Fruit fly (Drosophila melanogaster) whole organism, adult: Measurements from ENCODE around the gene mthl5.

ENCODE experiments used
- CG11617 ChIP-seq: fragments of 200-800 bp; sonication (Bioruptor generic); optimal IDR thresholded peaks from 2 replicates; lab custom pipeline; 2017; ENCODE audit warnings: mild to moderate bottlenecking, missing biosample characterization, missing genetic modification reagents, missing genetic modification characterization
- CG12768 ChIP-seq: fragments of 200-800 bp; sonication (Bioruptor generic); optimal IDR thresholded peaks from 2 replicates; lab custom pipeline; 2017; ENCODE audit warnings: missing biosample characterization, missing genetic modification characterization, mild to moderate bottlenecking, moderate library complexity, missing genetic modification reagents
- CG14711 ChIP-seq: fragments of 200-800 bp; sonication (Bioruptor generic); optimal IDR thresholded peaks from 2 replicates; lab custom pipeline; 2018; ENCODE audit warnings: missing biosample characterization, mild to moderate bottlenecking, missing genetic modification characterization, moderate library complexity
- CG1620 ChIP-seq: fragments of 200-800 bp; sonication (Bioruptor generic); optimal IDR thresholded peaks from 2 replicates; lab custom pipeline; 2016; ENCODE audit warnings: missing biosample characterization, missing genetic modification characterization
- CG33017 ChIP-seq: fragments of 200-800 bp; sonication (Bioruptor generic); optimal IDR thresholded peaks from 2 replicates; lab custom pipeline; 2018; ENCODE audit warnings: missing biosample characterization, mild to moderate bottlenecking, missing genetic modification characterization, moderate library complexity
- CG5204 ChIP-seq: fragments of 200-800 bp; sonication (Bioruptor generic); optimal IDR thresholded peaks from 2 replicates; lab custom pipeline; 2016; ENCODE audit warnings: missing biosample characterization, missing genetic modification characterization
- CG7045 ChIP-seq: fragments of 200-800 bp; sonication (Bioruptor generic); optimal IDR thresholded peaks from 2 replicates; lab custom pipeline; 2017; ENCODE audit warnings: missing biosample characterization, mild to moderate bottlenecking, missing genetic modification characterization
- CG7101 ChIP-seq: fragments of 200-800 bp; sonication (Bioruptor generic); optimal IDR thresholded peaks from 2 replicates; lab custom pipeline; 2018; ENCODE audit warnings: missing biosample characterization, mild to moderate bottlenecking, missing genetic modification characterization, moderate library complexity
- Clk ChIP-seq: fragments of 200-800 bp; sonication (Bioruptor generic); optimal IDR thresholded peaks from 2 replicates; lab custom pipeline; 2017; ENCODE audit warnings: missing biosample characterization, missing genetic modification characterization
- Crg-1 ChIP-seq: fragments of 200-800 bp; sonication (Bioruptor generic); optimal IDR thresholded peaks from 2 replicates; lab custom pipeline; 2016; ENCODE audit warnings: missing biosample characterization, missing genetic modification characterization
- Hr96 ChIP-seq: fragments of 200-800 bp; sonication (Bioruptor generic); optimal IDR thresholded peaks from 2 replicates; lab custom pipeline; 2016; ENCODE audit warnings: missing biosample characterization, missing genetic modification characterization
- Mnt ChIP-seq: fragments of 200-800 bp; sonication (Bioruptor generic); optimal IDR thresholded peaks from 2 replicates; lab custom pipeline; 2016; ENCODE audit warnings: missing biosample characterization, mild to moderate bottlenecking, missing genetic modification characterization
- bab1 ChIP-seq: fragments of 200-800 bp; sonication (Bioruptor generic); optimal IDR thresholded peaks from 3 replicates; lab custom pipeline; 2019; ENCODE audit warnings: missing biosample characterization, mild to moderate bottlenecking, missing genetic modification characterization, moderate library complexity
- cic ChIP-seq: fragments of 200-800 bp; sonication (Bioruptor generic); optimal IDR thresholded peaks from 2 replicates; lab custom pipeline; 2017; ENCODE audit warnings: missing biosample characterization, mild to moderate bottlenecking, missing genetic modification characterization, moderate library complexity
- cnc ChIP-seq, 2 experiments: fragments of >200 bp; optimal IDR thresholded peaks; 2 replicates each; lab custom pipeline; 2017
- kay ChIP-seq: fragments of 200-800 bp; sonication (Bioruptor generic); peaks from one replicate; lab custom pipeline; 2016; ENCODE audit warnings: missing biosample characterization, missing genetic modification characterization, borderline replicate concordance
- ovo ChIP-seq: fragments of 200-800 bp; sonication (Bioruptor generic); optimal IDR thresholded peaks from 2 replicates; lab custom pipeline; 2016; ENCODE audit warnings: missing biosample characterization, missing genetic modification characterization
- pad ChIP-seq: fragments of 200-800 bp; sonication (Bioruptor generic); optimal IDR thresholded peaks from 3 replicates; lab custom pipeline; 2017; ENCODE audit warnings: missing biosample characterization, missing genetic modification characterization, mild to moderate bottlenecking, moderate library complexity, missing genetic modification reagents
- tj ChIP-seq: fragments of 200-800 bp; sonication (Bioruptor generic); optimal IDR thresholded peaks from 3 replicates; lab custom pipeline; 2017; ENCODE audit warnings: missing biosample characterization, mild to moderate bottlenecking, missing genetic modification characterization, moderate library complexity
- toe ChIP-seq: fragments of 200-800 bp; sonication (Bioruptor generic); optimal IDR thresholded peaks from 2 replicates; lab custom pipeline; 2016; ENCODE audit warnings: missing biosample characterization, missing genetic modification characterization

mthl5 gene

DNA sequence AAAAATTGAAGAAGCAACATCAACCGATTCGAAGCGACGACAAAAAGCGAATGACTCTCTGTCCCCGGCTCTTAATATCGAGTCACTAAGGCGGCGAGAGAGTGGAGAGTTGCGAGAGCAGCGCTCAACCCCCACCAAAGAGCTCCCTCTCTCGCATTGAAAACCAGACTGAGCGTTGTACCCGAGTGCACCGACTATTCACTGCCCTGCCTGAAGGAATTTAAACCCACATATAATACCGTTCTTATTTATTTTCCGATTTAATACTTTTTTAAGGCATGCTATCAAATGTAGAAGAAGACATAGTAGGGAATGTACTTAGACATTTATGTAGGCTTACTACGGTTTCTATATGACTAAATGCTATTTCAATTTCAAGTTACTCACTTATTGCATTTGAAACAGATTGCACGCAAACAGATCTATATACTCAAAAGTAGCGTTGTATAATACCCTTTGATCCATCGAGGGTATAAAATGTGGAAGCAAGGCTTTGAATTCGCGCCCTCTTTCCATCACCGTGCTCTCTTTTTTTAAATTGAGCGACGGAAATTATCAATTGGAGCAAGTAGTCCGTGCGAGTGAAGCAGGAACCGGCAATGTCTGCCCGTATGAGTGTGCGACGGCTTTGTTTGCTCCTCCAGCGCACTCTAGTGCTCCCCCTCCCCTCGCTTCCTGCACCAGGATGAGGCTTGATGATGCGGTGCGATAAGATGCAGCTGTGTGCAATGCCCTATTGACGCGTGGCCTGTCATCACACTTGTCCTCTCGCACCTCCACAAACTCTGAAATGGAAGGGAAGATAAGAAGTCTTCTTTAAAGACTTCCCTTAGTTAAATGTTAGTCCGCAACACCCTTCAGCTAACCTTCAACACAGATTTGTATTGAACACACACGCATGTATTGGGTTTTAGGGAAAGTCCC is at the start of gene mthl5:
Gene mthl5, minus strand, starts transcription at position 55 of the 924 bp plus-strand sequence.
- TF ChIP-seq CG12768 (GFP tag; lab: Kevin White, UChicago): peak; percentile 52
- no peak for TF ChIP-seq Clk
- no peak for TF ChIP-seq bab1 (GFP tag; lab: Kevin White, UChicago)
- no peak for TF ChIP-seq tj (GFP tag; lab: Kevin White, UChicago)
- TF ChIP-seq CG7045 (GFP tag; lab: Kevin White, UChicago): peak; percentile 61
- TF ChIP-seq Mnt: peak; percentile 8
- peak; percentile 10 for TF ChIP-seq toe
- peak; percentile 43 for TF ChIP-seq CG7101 (tag; lab: Kevin White, UChicago)
- TF ChIP-seq CG33017: peak; percentile 61
- no peak for TF ChIP-seq cic (GFP tag; lab: Kevin White, UChicago)
- TF ChIP-seq CG11617: peak; percentile 23
- TF ChIP-seq CG5204 (GFP tag; lab: Kevin White, UChicago): no peak
- TF ChIP-seq CG1620: no peak
- TF ChIP-seq CG14711 (tag; lab: Kevin White, UChicago): peak; percentile 48
- peak; percentile 18 for TF ChIP-seq kay (GFP tag; lab: Kevin White, UChicago)
- no peak for TF ChIP-seq cnc (optimal IDR thresholded peaks at IDR 0.05; lab: Kevin White, UChicago)
- TF ChIP-seq Crg-1 (GFP tag; lab: Kevin White, UChicago): peak; percentile 15
- peak; percentile 49 for TF ChIP-seq pad (GFP tag; lab: Kevin White, UChicago)
- TF ChIP-seq Hr96 (GFP tag; lab: Kevin White, UChicago): peak; percentile 65
- TF ChIP-seq ovo (GFP tag; lab: Kevin White, UChicago): no peak

DNA sequence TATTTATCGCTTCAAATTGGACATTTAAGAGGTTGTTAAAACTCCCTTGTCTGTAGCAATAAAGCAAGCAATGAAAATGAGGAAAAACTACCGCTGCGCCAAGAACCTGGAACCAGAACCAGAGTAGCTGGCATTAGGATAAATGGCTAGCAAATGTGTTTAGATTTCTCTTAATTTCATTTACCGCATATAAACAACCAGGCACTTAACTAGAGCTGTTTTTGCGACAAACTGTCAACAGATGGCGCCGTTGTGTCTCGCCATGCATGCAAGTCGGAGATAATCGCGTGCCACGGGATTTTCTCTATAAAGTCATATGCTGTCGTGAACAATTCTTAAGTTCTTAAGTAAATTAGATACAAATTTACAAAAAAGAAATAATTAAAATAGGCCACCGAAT is 46.9 kb upstream of the mthl5 start:
- TF ChIP-seq CG5204 (GFP tag; lab: Kevin White, UChicago) (no peak), CG14711 (tag; lab: Kevin White, UChicago) (no peak), cic (GFP tag; lab: Kevin White, UChicago) (no peak), ovo (GFP tag; lab: Kevin White, UChicago) (no peak)

DNA sequence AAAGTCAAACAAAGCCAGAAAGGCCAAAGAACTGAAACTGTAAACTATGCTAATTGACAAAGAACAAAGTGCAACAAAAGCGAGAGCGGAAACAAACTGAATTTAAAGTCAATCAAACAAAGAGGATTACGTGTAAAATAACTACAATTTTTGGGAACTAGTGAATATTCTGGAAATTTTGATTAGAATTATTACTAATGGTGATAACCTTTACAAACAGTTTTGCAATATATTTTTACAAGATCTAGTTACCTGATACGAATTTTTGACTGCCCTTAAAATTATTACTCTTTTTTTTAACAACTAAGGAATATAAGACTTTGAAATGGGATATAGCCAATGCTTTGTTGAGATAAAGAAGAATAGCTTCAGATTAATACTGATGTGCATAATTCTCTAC is 44.0 kb upstream of the mthl5 start, which contains the start of gene CG14731:
Gene CG14731, plus strand, starts transcription at position 301 of the 400 bp plus-strand sequence.
- TF ChIP-seq cnc (optimal IDR thresholded peaks at IDR 0.05; lab: Kevin White, UChicago): no peak
- TF ChIP-seq CG33017: no peak
- TF ChIP-seq ovo (GFP tag; lab: Kevin White, UChicago): no peak
- no peak for TF ChIP-seq CG12768 (GFP tag; lab: Kevin White, UChicago)
- no peak for TF ChIP-seq CG1620
- TF ChIP-seq CG5204 (GFP tag; lab: Kevin White, UChicago): no peak
- TF ChIP-seq CG7101 (tag; lab: Kevin White, UChicago): no peak
- TF ChIP-seq pad (GFP tag; lab: Kevin White, UChicago): no peak
- no peak for TF ChIP-seq Crg-1 (GFP tag; lab: Kevin White, UChicago)
- TF ChIP-seq CG11617: no peak
- TF ChIP-seq tj (GFP tag; lab: Kevin White, UChicago): no peak
- no peak for TF ChIP-seq Clk
- TF ChIP-seq CG7045 (GFP tag; lab: Kevin White, UChicago): no peak
- no peak for TF ChIP-seq bab1 (GFP tag; lab: Kevin White, UChicago)
- no peak for TF ChIP-seq Hr96 (GFP tag; lab: Kevin White, UChicago)
- TF ChIP-seq toe: no peak
- TF ChIP-seq cic (GFP tag; lab: Kevin White, UChicago): no peak

DNA sequence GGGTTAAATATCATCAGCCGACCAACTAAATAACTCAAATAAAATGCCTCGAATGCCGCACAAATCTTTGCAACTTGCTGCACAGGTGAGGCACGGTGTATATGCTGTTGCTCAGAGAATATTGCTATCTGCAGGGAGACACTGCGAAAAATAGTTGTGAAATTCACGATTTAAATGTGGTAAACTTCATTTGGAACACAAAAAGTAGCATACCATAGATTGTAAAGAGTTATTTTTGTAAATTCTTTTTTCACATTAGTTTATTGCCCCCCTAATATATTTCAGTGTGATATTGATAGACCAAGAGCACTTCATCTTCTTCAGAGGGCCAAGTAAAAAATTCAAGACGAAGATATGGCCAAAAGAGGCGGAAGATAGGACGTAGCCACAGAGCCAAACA is 33.6 kb upstream of the mthl5 start:
- TF ChIP-seq Crg-1 (GFP tag; lab: Kevin White, UChicago): no peak
- TF ChIP-seq bab1 (GFP tag; lab: Kevin White, UChicago): no peak
- TF ChIP-seq CG12768 (GFP tag; lab: Kevin White, UChicago): no peak
- no peak for TF ChIP-seq CG7101 (tag; lab: Kevin White, UChicago)
- TF ChIP-seq CG1620: no peak
- TF ChIP-seq kay (GFP tag; lab: Kevin White, UChicago): no peak
- no peak for TF ChIP-seq cnc (optimal IDR thresholded peaks at IDR 0.05; lab: Kevin White, UChicago)
- TF ChIP-seq CG33017: no peak
- no peak for TF ChIP-seq Hr96 (GFP tag; lab: Kevin White, UChicago)
- no peak for TF ChIP-seq CG14711 (tag; lab: Kevin White, UChicago)
- no peak for TF ChIP-seq tj (GFP tag; lab: Kevin White, UChicago)
- no peak for TF ChIP-seq cic (GFP tag; lab: Kevin White, UChicago)
- no peak for TF ChIP-seq pad (GFP tag; lab: Kevin White, UChicago)
- no peak for TF ChIP-seq Mnt
- no peak for TF ChIP-seq CG7045 (GFP tag; lab: Kevin White, UChicago)
- no peak for TF ChIP-seq Clk
- no peak for TF ChIP-seq CG11617

DNA sequence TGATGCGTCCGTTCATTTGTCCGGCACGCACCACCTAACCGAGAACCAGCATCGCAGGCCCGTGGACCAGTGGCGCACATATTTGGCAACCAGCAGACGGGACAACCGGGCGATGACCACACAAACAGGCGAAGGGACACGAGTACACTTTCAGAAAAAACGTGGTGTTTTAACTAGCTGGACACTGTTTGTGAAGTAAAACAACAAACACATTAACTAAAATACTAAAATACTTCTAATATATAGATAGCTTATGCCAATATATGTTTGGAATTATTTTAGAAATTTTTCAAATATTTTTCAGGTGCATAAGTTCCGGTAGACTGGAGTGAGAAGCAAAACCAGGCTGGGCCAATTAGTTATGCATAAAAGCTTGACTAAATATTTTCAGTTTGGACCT is 15.9 kb upstream of the mthl5 start:
- no peak for TF ChIP-seq CG12768 (GFP tag; lab: Kevin White, UChicago)
- TF ChIP-seq Mnt: no peak
- TF ChIP-seq toe: no peak
- no peak for TF ChIP-seq tj (GFP tag; lab: Kevin White, UChicago)
- no peak for TF ChIP-seq CG33017
- no peak for TF ChIP-seq Crg-1 (GFP tag; lab: Kevin White, UChicago)
- no peak for TF ChIP-seq CG7101 (tag; lab: Kevin White, UChicago)
- TF ChIP-seq Hr96 (GFP tag; lab: Kevin White, UChicago): no peak
- no peak for TF ChIP-seq kay (GFP tag; lab: Kevin White, UChicago)
- TF ChIP-seq pad (GFP tag; lab: Kevin White, UChicago): no peak
- no peak for TF ChIP-seq CG14711 (tag; lab: Kevin White, UChicago)
- TF ChIP-seq cnc (optimal IDR thresholded peaks at IDR 0.05; lab: Kevin White, UChicago): no peak
- no peak for TF ChIP-seq CG5204 (GFP tag; lab: Kevin White, UChicago)
- TF ChIP-seq bab1 (GFP tag; lab: Kevin White, UChicago): no peak
- no peak for TF ChIP-seq CG1620
- TF ChIP-seq ovo (GFP tag; lab: Kevin White, UChicago): no peak
- no peak for TF ChIP-seq cic (GFP tag; lab: Kevin White, UChicago)
- TF ChIP-seq CG11617: no peak
- TF ChIP-seq CG7045 (GFP tag; lab: Kevin White, UChicago): no peak
- TF ChIP-seq Clk: no peak
